Worm (Caenorhabditis elegans) whole organism, L4 larva: ENCODE data around the gene F58G1.8.

Experiments
- F26F4.8 ChIP-seq: fragments of 200-800 bp; sonication (Bioruptor generic); conservative IDR thresholded peaks from 2 replicates; pipeline ENCODE4 v1.3.6; 2022; ENCODE audit warnings: missing genetic modification characterization, missing compliant biosample characterization
- F49E8.2 ChIP-seq: sonication (generic microtip); optimal IDR thresholded peaks from 2 replicates; lab custom pipeline; 2016; ENCODE audit warnings: missing compliant biosample characterization, mild to moderate bottlenecking, missing genetic modification characterization, borderline replicate concordance
- aha-1 ChIP-seq: fragments of 150-350 bp; peaks from one replicate; lab custom pipeline; 2014; ENCODE audit warnings: missing biosample characterization, missing genetic modification characterization
- aly-2 ChIP-seq: sonication (generic microtip); optimal IDR thresholded peaks from 2 replicates; lab custom pipeline; 2018; ENCODE audit warnings: missing biosample characterization, missing genetic modification characterization
- ctbp-1 ChIP-seq: fragments of 200-800 bp; sonication (Bioruptor generic); IDR thresholded peaks from 2 replicates; pipeline ENCODE4 v1.3.6; 2022; ENCODE audit warnings: missing genetic modification reagents, missing genetic modification characterization, missing compliant biosample characterization
- daf-16 ChIP-seq, 3 experiments: sonication (generic microtip); optimal IDR thresholded peaks; 2 replicates each; lab custom pipeline; 2016 to 2017; ENCODE audit warnings: missing genetic modification characterization in 3 of 3, missing genetic modification reagents in 3 of 3, mild to moderate bottlenecking in 2 of 3, missing compliant biosample characterization in 2 of 3, missing biosample characterization in 1 of 3, moderate library complexity in 1 of 3
- fkh-10 ChIP-seq: fragments of 150-350 bp; optimal IDR thresholded peaks from 2 replicates; lab custom pipeline; 2014; ENCODE audit warnings: missing biosample characterization, missing genetic modification reagents, missing genetic modification characterization
- fos-1 ChIP-seq: fragments of 150-350 bp; optimal IDR thresholded peaks from 2 replicates; lab custom pipeline; 2014; ENCODE audit warnings: missing biosample characterization, missing genetic modification characterization
- hlh-30 ChIP-seq: sonication (generic microtip); optimal IDR thresholded peaks from 2 replicates; lab custom pipeline; 2017; ENCODE audit warnings: antibody characterized with exemption, mild to moderate bottlenecking, missing genetic modification characterization, missing compliant biosample characterization; ENCODE audit not compliant: insufficient read depth
- lin-1 ChIP-seq: fragments of 200-800 bp; sonication (Bioruptor generic); IDR thresholded peaks from 2 replicates; pipeline ENCODE4 v1.3.6; 2022; ENCODE audit warnings: missing genetic modification reagents, missing genetic modification characterization, missing compliant biosample characterization
- lsy-2 ChIP-seq, 2 experiments: fragments of 150-350 bp in 1 of 2; sonication (generic microtip) in 1 of 2; optimal IDR thresholded peaks; 2 replicates each; lab custom pipeline; 2014 to 2017; ENCODE audit warnings: missing biosample characterization in 2 of 2, missing genetic modification characterization in 2 of 2
- nhr-102 ChIP-seq: sonication (generic microtip); optimal IDR thresholded peaks from 2 replicates; lab custom pipeline; 2016; ENCODE audit warnings: mild to moderate bottlenecking, missing genetic modification characterization, moderate library complexity, missing compliant biosample characterization
- nhr-6 ChIP-seq: fragments of 150-350 bp; optimal IDR thresholded peaks from 2 replicates; lab custom pipeline; 2014; ENCODE audit warnings: missing biosample characterization, missing genetic modification characterization

The F58G1.8 gene

DNA sequence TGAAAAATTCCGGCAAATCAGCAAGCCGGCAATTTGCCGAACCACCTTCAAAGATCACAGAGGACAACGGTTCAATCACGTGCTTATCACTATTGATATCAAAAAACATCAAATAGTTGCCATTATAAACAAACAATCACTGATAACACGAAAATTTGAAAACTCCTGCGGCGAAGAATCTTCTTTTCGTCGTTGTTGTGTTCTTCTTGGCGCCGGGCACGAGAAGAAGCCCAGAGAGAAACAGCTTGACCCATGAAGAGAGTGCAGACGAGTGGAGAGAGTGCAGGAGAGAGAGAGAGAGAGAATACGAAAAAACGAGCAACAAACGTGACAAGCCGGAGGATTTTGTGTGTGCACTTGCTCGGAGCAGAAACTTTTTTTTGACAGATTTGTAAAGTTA, 46.8 kb downstream of the F58G1.8 start (continued):
- TF ChIP-seq nhr-6 (tag; lab: Kevin White, UChicago) (peak; percentile 58), lin-1 (GFP tag; lab: Robert Waterston, UW) (peak; percentile 52; the same call in 1 of the 2 replicates), aly-2 (tag; lab: Kevin White, UChicago) (no peak), fos-1 (no peak), aha-1 (tag; lab: Kevin White, UChicago) (peak; percentile 98), lsy-2 (tag; optimal IDR thresholded peaks at IDR 0.05; lab: Kevin White, UChicago) (peak in 1 of 2 experiments; percentile 61), hlh-30 (tag; lab: Kevin White, UChicago) (peak; percentile 90), F49E8.2 (tag; lab: Kevin White, UChicago) (no peak), fkh-10 (no peak), nhr-102 (tag; lab: Kevin White, UChicago) (peak; percentile 69)

ce11 chrII:12878071-12878668, 47.3 kb downstream of the F58G1.8 start, which contains the start of gene gsy-1:
Gene gsy-1, minus strand, starts transcription at chrII:12878121.
- no peak for TF ChIP-seq F26F4.8 (GFP tag; lab: Robert Waterston, UW)
- peak in 1 of 2 experiments; percentile 52 for TF ChIP-seq daf-16 (GFP tag; optimal IDR thresholded peaks at IDR 0.05; lab: Kevin White, UChicago)
- no peak for TF ChIP-seq daf-16 (tag; optimal IDR thresholded peaks at IDR 0.05; lab: Kevin White, UChicago)
- no peak for TF ChIP-seq ctbp-1 (GFP tag; lab: Robert Waterston, UW)
